Worm (Caenorhabditis elegans): Measurements from ENCODE around the gene Y69A2AR.23.

Y69A2AR.23 gene

ce11 chrIV:2537741-2538140 is 13.7 kb downstream of the Y69A2AR.23 start:
- TF ChIP-seq unc-62 (GFP tag; optimal IDR thresholded peaks at IDR 0.05), result no peak

- no peak for TF ChIP-seq unc-62 (GFP tag; optimal IDR thresholded peaks at IDR 0.05)
Measured at ce11 chrIV:2530285-2530684, 21.2 kb downstream of the Y69A2AR.23 start.

- TF ChIP-seq unc-62 (GFP tag; optimal IDR thresholded peaks at IDR 0.05), result no peak
Measured at ce11 chrIV:2529281-2529680, 22.2 kb downstream of the Y69A2AR.23 start.

ce11 chrIV:2526836-2527235 is 24.6 kb downstream of the Y69A2AR.23 start:
- no peak for TF ChIP-seq unc-62 (GFP tag; optimal IDR thresholded peaks at IDR 0.05)

- no peak for TF ChIP-seq unc-62 (GFP tag; optimal IDR thresholded peaks at IDR 0.05)
Measured at ce11 chrIV:2507824-2508223, 43.7 kb downstream of the Y69A2AR.23 start, which contains the start of gene Y69A2AR.22. Gene Y69A2AR.22, minus strand, starts transcription at chrIV:2507924.
